Worm (Caenorhabditis elegans) whole organism, L4/young adult: ENCODE data around the gene nekl-4.

ENCODE experiments used
- W03F9.2 ChIP-seq: fragments of 150-350 bp; optimal IDR thresholded peaks from 2 replicates; lab custom pipeline; 2014; ENCODE audit warnings: missing biosample characterization, missing genetic modification characterization
- dao-5 ChIP-seq: sonication (generic microtip); optimal IDR thresholded peaks from 2 replicates; lab custom pipeline; 2016; ENCODE audit warnings: missing genotype, missing genetic modification characterization, moderate library complexity, missing compliant biosample characterization
- him-1 ChIP-seq: sonication (generic microtip); optimal IDR thresholded peaks from 2 replicates; lab custom pipeline; 2016; ENCODE audit warnings: missing genotype, missing genetic modification reagents, missing genetic modification characterization, missing compliant biosample characterization

DNA sequence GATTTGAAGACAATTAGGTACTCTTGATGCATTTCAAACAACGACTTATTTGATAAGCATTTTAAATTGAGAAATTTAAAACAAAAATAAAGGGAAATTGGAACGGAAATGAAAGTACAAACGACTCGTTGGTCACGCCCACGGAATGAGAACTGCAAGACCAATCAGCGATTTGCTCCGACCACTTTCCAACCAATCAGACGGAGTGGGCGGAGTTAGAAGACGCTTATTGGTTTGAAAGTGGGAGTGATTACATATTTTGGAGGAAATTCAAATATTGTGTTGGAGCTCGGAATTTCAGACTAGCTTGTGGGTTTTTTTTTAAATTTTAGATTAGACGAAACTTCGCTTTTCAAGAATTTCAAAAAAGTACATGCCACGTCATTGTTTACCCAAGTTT lies 48.2 kb downstream of the nekl-4 start:
- no peak for TF ChIP-seq him-1 (tag; lab: Kevin White, UChicago)
- no peak for TF ChIP-seq W03F9.2 (tag; lab: Kevin White, UChicago)
- TF ChIP-seq dao-5 (tag; lab: Kevin White, UChicago), result no peak
